Worm (Caenorhabditis elegans) whole organism, L4 larva: ENCODE results near the gene AC3.12.

Experiments used
- ama-1 ChIP-seq: fragments of 150-350 bp; optimal IDR thresholded peaks from 2 replicates; lab custom pipeline; 2014; ENCODE audit warnings: inconsistent platforms, mixed read lengths
- dpl-1 ChIP-seq: fragments of 150-350 bp; optimal IDR thresholded peaks from 2 replicates; lab custom pipeline; 2014; ENCODE audit warnings: missing biosample characterization, missing genetic modification reagents, missing genetic modification characterization
- egl-27 ChIP-seq: sonication (generic microtip); optimal IDR thresholded peaks from 3 replicates; lab custom pipeline; 2017; ENCODE audit warnings: missing biosample characterization, missing genetic modification reagents, missing genetic modification characterization
- lin-39 ChIP-seq: fragments of 150-350 bp; optimal IDR thresholded peaks from 2 replicates; lab custom pipeline; 2014; ENCODE audit warnings: missing biosample characterization, missing genetic modification reagents, missing genetic modification characterization
- nhr-48 ChIP-seq: sonication (generic microtip); optimal IDR thresholded peaks from 2 replicates; lab custom pipeline; 2016; ENCODE audit warnings: mild to moderate bottlenecking, missing genetic modification characterization, missing compliant biosample characterization
- nhr-6 ChIP-seq: fragments of 150-350 bp; optimal IDR thresholded peaks from 2 replicates; lab custom pipeline; 2014; ENCODE audit warnings: missing biosample characterization, missing genetic modification characterization
- pha-4 ChIP-seq, 2 experiments: fragments of 150-350 bp in 1 of 2; fragments of 200-800 bp in 1 of 2; sonication (Bioruptor generic) in 1 of 2; IDR thresholded peaks in 1 of 2; optimal IDR thresholded peaks in 1 of 2; 2 replicates each; pipeline versions ENCODE4 v1.3.6 to Lab custom; 2014 to 2022; ENCODE audit warnings: missing genetic modification characterization in 2 of 2, missing genetic modification reagents in 2 of 2, missing biosample characterization in 1 of 2, missing compliant biosample characterization in 1 of 2
- unc-130 ChIP-seq: sonication (generic microtip); optimal IDR thresholded peaks from 2 replicates; lab custom pipeline; 2016; ENCODE audit warnings: missing genetic modification reagents, missing genetic modification characterization, missing compliant biosample characterization
- unc-39 ChIP-seq: sonication (generic microtip); optimal IDR thresholded peaks from 2 replicates; lab custom pipeline; 2017; ENCODE audit warnings: missing biosample characterization, missing genetic modification characterization
- unc-62 ChIP-seq, 3 experiments: fragments of 150-350 bp in 1 of 3; sonication (generic microtip); optimal IDR thresholded peaks in 2 of 3; peaks in 1 of 3; 1 replicate in 1 of 3; 2 replicates in 2 of 3; lab custom pipeline; 2014 to 2017; ENCODE audit warnings: missing biosample characterization in 3 of 3, missing genetic modification characterization in 3 of 3, missing genetic modification reagents in 3 of 3, missing genotype in 1 of 3

ce11 chrV:10418961-10419360 is 39.8 kb upstream of the AC3.12 start, which contains the start of gene F15H10.5:
- TF ChIP-seq pha-4 (GFP tag; IDR thresholded peaks at IDR 0.05; lab: Robert Waterston, UW): no peak
- TF ChIP-seq pha-4 (tag; optimal IDR thresholded peaks at IDR 0.05; lab: Kevin White, UChicago): no peak
- TF ChIP-seq unc-130 (GFP tag; lab: Kevin White, UChicago): no peak
- TF ChIP-seq nhr-48: no peak
- no peak for TF ChIP-seq dpl-1 (GFP tag; lab: Kevin White, UChicago)
- TF ChIP-seq ama-1 (lab: Kevin White, UChicago): no peak
- no peak for TF ChIP-seq unc-62 (GFP tag; optimal IDR thresholded peaks at IDR 0.05 in 1 of 2; lab: Kevin White, UChicago)
- TF ChIP-seq unc-62 (tag; optimal IDR thresholded peaks at IDR 0.05; lab: Kevin White, UChicago): no peak
- no peak for TF ChIP-seq egl-27
- TF ChIP-seq lin-39: no peak
- no peak for TF ChIP-seq nhr-6 (tag; lab: Kevin White, UChicago)
- TF ChIP-seq unc-39 (tag; lab: Kevin White, UChicago): no peak
